Fruit fly (Drosophila melanogaster) whole organism, prepupa: ENCODE measurements around the gene CG43773.

Experiments
- Blimp-1 ChIP-seq: fragments of 200-800 bp; sonication (Bioruptor generic); optimal IDR thresholded peaks from 3 replicates; lab custom pipeline; 2017; ENCODE audit warnings: missing biosample characterization, missing genetic modification characterization, mild to moderate bottlenecking, moderate library complexity, missing genetic modification reagents
- CG10669 ChIP-seq: fragments of 200-800 bp; sonication (Bioruptor generic); optimal IDR thresholded peaks from 3 replicates; lab custom pipeline; 2018; ENCODE audit warnings: missing biosample characterization, mild to moderate bottlenecking, missing genetic modification characterization, moderate library complexity
- CG11294 ChIP-seq: fragments of 200-800 bp; sonication (Bioruptor generic); IDR thresholded peaks from 2 replicates; pipeline ENCODE4 v1.3.6; 2022; ENCODE audit warnings: missing biosample characterization, missing genetic modification characterization
- CG11762 ChIP-seq: fragments of 200-800 bp; sonication (Bioruptor generic); optimal IDR thresholded peaks from 3 replicates; lab custom pipeline; 2016; ENCODE audit warnings: missing biosample characterization, missing genetic modification characterization; ENCODE audit not compliant: insufficient read depth
- CG11902 ChIP-seq: fragments of 200-800 bp; sonication (Bioruptor generic); optimal IDR thresholded peaks from 3 replicates; lab custom pipeline; 2016; ENCODE audit warnings: missing biosample characterization, missing genetic modification characterization
- CG15336 ChIP-seq: fragments of 200-800 bp; sonication (Bioruptor generic); IDR thresholded peaks from 2 replicates; pipeline ENCODE4 v1.3.6; 2022; ENCODE audit warnings: missing biosample characterization, missing genetic modification characterization
- CG1621 ChIP-seq: fragments of 200-800 bp; sonication (Bioruptor generic); optimal IDR thresholded peaks from 3 replicates; lab custom pipeline; 2018; ENCODE audit warnings: missing biosample characterization, mild to moderate bottlenecking, missing genetic modification characterization
- CG3032 ChIP-seq: fragments of 200-800 bp; optimal IDR thresholded peaks from 2 replicates; lab custom pipeline; 2019; ENCODE audit warnings: missing biosample characterization, mild to moderate bottlenecking, missing genetic modification characterization, moderate library complexity
- CG31627 ChIP-seq: fragments of 200-800 bp; sonication (Bioruptor generic); optimal IDR thresholded peaks from 3 replicates; lab custom pipeline; 2016; ENCODE audit warnings: missing biosample characterization, missing genetic modification characterization
- CG32006 ChIP-seq: fragments of 200-800 bp; sonication (Bioruptor generic); optimal IDR thresholded peaks from 3 replicates; lab custom pipeline; 2017; ENCODE audit warnings: missing biosample characterization, mild to moderate bottlenecking, missing genetic modification characterization
- CG34406 ChIP-seq: fragments of 200-800 bp; sonication (Bioruptor generic); optimal IDR thresholded peaks from 3 replicates; lab custom pipeline; 2016; ENCODE audit warnings: missing biosample characterization, missing genetic modification characterization
- CG4318 ChIP-seq: fragments of 200-800 bp; sonication (Bioruptor generic); optimal IDR thresholded peaks from 3 replicates; lab custom pipeline; 2017; ENCODE audit warnings: missing biosample characterization, mild to moderate bottlenecking, missing genetic modification characterization
- CG6163 ChIP-seq: fragments of 200-800 bp; sonication (Bioruptor generic); IDR thresholded peaks from 3 replicates; pipeline ENCODE4 v1.3.6; 2022; ENCODE audit warnings: missing biosample characterization, missing genetic modification characterization
- CG6276 ChIP-seq: fragments of 200-800 bp; sonication (Bioruptor generic); optimal IDR thresholded peaks from 2 replicates; lab custom pipeline; 2017; ENCODE audit warnings: missing biosample characterization, mild to moderate bottlenecking, missing genetic modification characterization
- CG6792 ChIP-seq: fragments of 200-800 bp; sonication (Bioruptor generic); optimal IDR thresholded peaks from 3 replicates; lab custom pipeline; 2016; ENCODE audit warnings: missing biosample characterization, missing genetic modification characterization
- CG6854 ChIP-seq: fragments of 200-800 bp; sonication (Bioruptor generic); optimal IDR thresholded peaks from 2 replicates; lab custom pipeline; 2017; ENCODE audit warnings: missing biosample characterization, mild to moderate bottlenecking, missing genetic modification characterization
- CG7368 ChIP-seq: fragments of 200-800 bp; sonication (Bioruptor generic); optimal IDR thresholded peaks from 3 replicates; lab custom pipeline; 2016; ENCODE audit warnings: missing biosample characterization, missing genetic modification characterization
- CG8119 ChIP-seq: fragments of 200-800 bp; sonication (Bioruptor generic); IDR thresholded peaks from 3 replicates; pipeline ENCODE4 v1.3.6; 2022; ENCODE audit warnings: missing biosample characterization, missing genetic modification characterization
- CG8319 ChIP-seq: fragments of 200-800 bp; sonication (Bioruptor generic); optimal IDR thresholded peaks from 3 replicates; lab custom pipeline; 2016; ENCODE audit warnings: missing biosample characterization, missing genetic modification characterization
- CG8632 ChIP-seq: fragments of 200-800 bp; sonication (Bioruptor generic); optimal IDR thresholded peaks from 3 replicates; lab custom pipeline; 2016; ENCODE audit warnings: missing biosample characterization, missing genetic modification characterization
- CG9139 ChIP-seq: fragments of 200-800 bp; sonication (Bioruptor generic); optimal IDR thresholded peaks from 3 replicates; lab custom pipeline; 2017; ENCODE audit warnings: missing biosample characterization, mild to moderate bottlenecking, missing genetic modification characterization
- Eip78C ChIP-seq: fragments of 200-800 bp; sonication (Bioruptor generic); peaks from one replicate; lab custom pipeline; 2016; ENCODE audit warnings: missing biosample characterization, missing genetic modification characterization
- Eip93F ChIP-seq: fragments of 200-800 bp; sonication (Bioruptor generic); optimal IDR thresholded peaks from 2 replicates; lab custom pipeline; 2016; ENCODE audit warnings: missing biosample characterization, mild to moderate bottlenecking, missing genetic modification characterization
- Ets21C ChIP-seq: fragments of 200-800 bp; sonication (Bioruptor generic); optimal IDR thresholded peaks from 3 replicates; lab custom pipeline; 2016; ENCODE audit warnings: missing biosample characterization, missing genetic modification characterization
- Ets96B ChIP-seq: fragments of 200-800 bp; optimal IDR thresholded peaks from 2 replicates; lab custom pipeline; 2019; ENCODE audit warnings: missing biosample characterization, mild to moderate bottlenecking, missing genetic modification characterization, moderate library complexity
- Hr39 ChIP-seq: fragments of 200-800 bp; sonication (Bioruptor generic); optimal IDR thresholded peaks from 2 replicates; lab custom pipeline; 2016; ENCODE audit warnings: missing biosample characterization, missing genetic modification characterization
- Hr4 ChIP-seq: fragments of 200-800 bp; sonication (Bioruptor generic); optimal IDR thresholded peaks from 3 replicates; lab custom pipeline; 2016; ENCODE audit warnings: missing biosample characterization, missing genetic modification characterization
- Met ChIP-seq: fragments of 200-800 bp; sonication (Bioruptor generic); optimal IDR thresholded peaks from 3 replicates; lab custom pipeline; 2016; ENCODE audit warnings: missing biosample characterization, missing genetic modification characterization
- OdsH ChIP-seq: fragments of 200-800 bp; sonication (Bioruptor generic); optimal IDR thresholded peaks from 3 replicates; lab custom pipeline; 2016; ENCODE audit warnings: missing biosample characterization, missing genetic modification characterization
- Smox ChIP-seq: fragments of 200-800 bp; sonication (Bioruptor generic); optimal IDR thresholded peaks from 3 replicates; lab custom pipeline; 2016; ENCODE audit warnings: missing biosample characterization, missing genetic modification characterization
- Sox102F ChIP-seq: fragments of 200-800 bp; sonication (Bioruptor generic); optimal IDR thresholded peaks from 2 replicates; lab custom pipeline; 2016; ENCODE audit warnings: missing biosample characterization, mild to moderate bottlenecking, missing genetic modification characterization
- achi ChIP-seq: fragments of 200-800 bp; sonication (Bioruptor generic); optimal IDR thresholded peaks from 3 replicates; lab custom pipeline; 2016; ENCODE audit warnings: missing biosample characterization, missing genetic modification characterization
- acj6 ChIP-seq: fragments of 200-800 bp; sonication (Bioruptor generic); optimal IDR thresholded peaks from 3 replicates; lab custom pipeline; 2016; ENCODE audit warnings: missing biosample characterization, missing genetic modification characterization
- cyc ChIP-seq: fragments of 200-800 bp; sonication (Bioruptor generic); optimal IDR thresholded peaks from 3 replicates; lab custom pipeline; 2016; ENCODE audit warnings: missing biosample characterization, missing genetic modification characterization
- dac ChIP-seq: fragments of 200-800 bp; sonication (Bioruptor generic); optimal IDR thresholded peaks from 2 replicates; lab custom pipeline; 2017; ENCODE audit warnings: missing biosample characterization, mild to moderate bottlenecking, missing genetic modification characterization
- dsx ChIP-seq: fragments of 200-800 bp; optimal IDR thresholded peaks from 3 replicates; lab custom pipeline; 2019; ENCODE audit warnings: missing biosample characterization, mild to moderate bottlenecking, missing genetic modification characterization, moderate library complexity; ENCODE audit not compliant: poor library complexity, severe bottlenecking
- eg ChIP-seq: fragments of 200-800 bp; sonication (Bioruptor generic); IDR thresholded peaks from 3 replicates; pipeline ENCODE4 v1.3.6; 2022; ENCODE audit warnings: missing biosample characterization, missing genetic modification characterization
- esn ChIP-seq: fragments of 200-800 bp; sonication (Bioruptor generic); optimal IDR thresholded peaks from 2 replicates; lab custom pipeline; 2016; ENCODE audit warnings: missing biosample characterization, mild to moderate bottlenecking, missing genetic modification characterization, moderate library complexity
- fd85E ChIP-seq: fragments of 200-800 bp; sonication (Bioruptor generic); optimal IDR thresholded peaks from 3 replicates; lab custom pipeline; 2016; ENCODE audit warnings: missing biosample characterization, missing genetic modification characterization
- fkh ChIP-seq: fragments of 200-800 bp; sonication (Bioruptor generic); optimal IDR thresholded peaks from 3 replicates; lab custom pipeline; 2017; ENCODE audit warnings: missing biosample characterization, mild to moderate bottlenecking, missing genetic modification characterization, moderate library complexity
- pdm3 ChIP-seq: fragments of 200-800 bp; sonication (Bioruptor generic); optimal IDR thresholded peaks from 3 replicates; lab custom pipeline; 2016; ENCODE audit warnings: missing biosample characterization, missing genetic modification characterization
- salr ChIP-seq, 2 experiments: fragments of 200-800 bp; sonication (Bioruptor generic); optimal IDR thresholded peaks; 3 replicates each; lab custom pipeline; 2016 to 2018; ENCODE audit warnings: missing biosample characterization in 2 of 2, missing genetic modification characterization in 2 of 2, mild to moderate bottlenecking in 1 of 2
- ss ChIP-seq, 2 experiments: fragments of 200-800 bp; sonication (Bioruptor generic); optimal IDR thresholded peaks; 2 replicates in 1 of 2; 3 replicates in 1 of 2; lab custom pipeline; 2017 to 2018; ENCODE audit warnings: mild to moderate bottlenecking in 2 of 2, missing biosample characterization in 2 of 2, missing genetic modification characterization in 2 of 2, moderate library complexity in 1 of 2
- svp ChIP-seq: fragments of 200-800 bp; sonication (Bioruptor generic); peaks from one replicate; lab custom pipeline; 2016; ENCODE audit warnings: missing biosample characterization, missing genetic modification characterization
- topi ChIP-seq: fragments of 200-800 bp; sonication (Bioruptor generic); optimal IDR thresholded peaks from 3 replicates; lab custom pipeline; 2016; ENCODE audit warnings: missing biosample characterization, missing genetic modification characterization
- vri ChIP-seq: fragments of 200-800 bp; sonication (Bioruptor generic); optimal IDR thresholded peaks from 3 replicates; lab custom pipeline; 2016; ENCODE audit warnings: missing biosample characterization, mild to moderate bottlenecking, missing genetic modification characterization

The CG43773 gene

dm6 chr2L:4023312-4023926 is 15.9 kb downstream of the CG43773 start:
- TF ChIP-seq Blimp-1 (GFP tag; lab: Kevin White, UChicago) (no peak), svp (peak; percentile 64), vri (GFP tag; lab: Kevin White, UChicago) (no peak), ss (GFP tag; optimal IDR thresholded peaks at IDR 0.05; lab: Kevin White, UChicago) (peak in 1 of 2 experiments; percentile 18), Ets96B (tag; lab: Kevin White, UChicago) (no peak), CG7368 (no peak), CG6854 (GFP tag; lab: Kevin White, UChicago) (no peak)
- TF ChIP-seq, all 60 proteins: peak for 2

- no peak for TF ChIP-seq vri (GFP tag; lab: Kevin White, UChicago)
- TF ChIP-seq eg (GFP tag; lab: Robert Waterston, UW): no peak; the same call in 2 of the 3 replicates
- TF ChIP-seq Hr39 (GFP tag; lab: Kevin White, UChicago): no peak
- no peak for TF ChIP-seq Ets21C (GFP tag; lab: Kevin White, UChicago)
- TF ChIP-seq Eip93F (GFP tag; lab: Kevin White, UChicago): no peak
- TF ChIP-seq salr (GFP tag; optimal IDR thresholded peaks at IDR 0.05; lab: Kevin White, UChicago): no peak
- TF ChIP-seq CG15336 (GFP tag; lab: Robert Waterston, UW): no peak; the same call in 1 of the 2 replicates
- TF ChIP-seq CG6276 (GFP tag; lab: Kevin White, UChicago): no peak
- TF ChIP-seq cyc (GFP tag; lab: Kevin White, UChicago): no peak
- no peak for TF ChIP-seq CG11902 (GFP tag; lab: Kevin White, UChicago)
- no peak for TF ChIP-seq CG3032
- peak; percentile 0 for TF ChIP-seq dsx (GFP tag; lab: Kevin White, UChicago)
- TF ChIP-seq Sox102F: peak; percentile 3
- TF ChIP-seq fkh (GFP tag; lab: Kevin White, UChicago): no peak
- TF ChIP-seq Eip78C (GFP tag; lab: Kevin White, UChicago): peak; percentile 59
- no peak for TF ChIP-seq CG11762 (GFP tag; lab: Kevin White, UChicago)
- no peak for TF ChIP-seq CG7368
- no peak for TF ChIP-seq OdsH (GFP tag; lab: Kevin White, UChicago)
- peak; percentile 64 for TF ChIP-seq svp
- no peak for TF ChIP-seq CG6163
- no peak for TF ChIP-seq CG10669 (GFP tag; lab: Kevin White, UChicago)
- peak; percentile 13 for TF ChIP-seq topi (GFP tag; lab: Kevin White, UChicago)
- TF ChIP-seq Met: peak; percentile 4
- peak; percentile 27 for TF ChIP-seq CG32006 (GFP tag; lab: Kevin White, UChicago)
- peak; percentile 25 for TF ChIP-seq esn (GFP tag; lab: Kevin White, UChicago)
- no peak for TF ChIP-seq CG1621 (tag; lab: Kevin White, UChicago)
- no peak for TF ChIP-seq CG8632 (GFP tag; lab: Kevin White, UChicago)
- no peak for TF ChIP-seq CG6792 (GFP tag; lab: Kevin White, UChicago)
- peak; percentile 0 for TF ChIP-seq Hr4 (GFP tag; lab: Kevin White, UChicago)
- TF ChIP-seq Smox (GFP tag; lab: Kevin White, UChicago): no peak
- peak; percentile 36; the same call in 1 of the 3 replicates for TF ChIP-seq CG8119
- no peak for TF ChIP-seq CG31627 (GFP tag; lab: Kevin White, UChicago)
Measured at dm6 chr2L:4025077-4025476, 17.6 kb downstream of the CG43773 start.

dm6 chr2L:4028026-4028425 is 20.5 kb downstream of the CG43773 start:
- TF ChIP-seq Hr39 (GFP tag; lab: Kevin White, UChicago): peak; percentile 6
- peak; percentile 34 for TF ChIP-seq acj6 (GFP tag; lab: Kevin White, UChicago)
- peak; percentile 2 for TF ChIP-seq Met
- no peak for TF ChIP-seq CG9139 (GFP tag; lab: Kevin White, UChicago)
- TF ChIP-seq CG8632 (GFP tag; lab: Kevin White, UChicago): no peak
- TF ChIP-seq dac (GFP tag; lab: Kevin White, UChicago): no peak
- peak; percentile 61; the same call in 2 of the 3 replicates for TF ChIP-seq CG8119
- no peak for TF ChIP-seq fkh (GFP tag; lab: Kevin White, UChicago)
- peak; percentile 36 for TF ChIP-seq CG3032
- TF ChIP-seq CG6163: peak; percentile 78
- peak; percentile 5 for TF ChIP-seq topi (GFP tag; lab: Kevin White, UChicago)
- TF ChIP-seq CG8319 (GFP tag; lab: Kevin White, UChicago): no peak
- TF ChIP-seq CG11294 (GFP tag; lab: Robert Waterston, UW): no peak
- TF ChIP-seq OdsH (GFP tag; lab: Kevin White, UChicago): peak; percentile 18
- TF ChIP-seq CG4318 (GFP tag; lab: Kevin White, UChicago): no peak
- no peak for TF ChIP-seq fd85E (GFP tag; lab: Kevin White, UChicago)
- TF ChIP-seq CG6276 (GFP tag; lab: Kevin White, UChicago): no peak
- peak; percentile 11 for TF ChIP-seq CG34406 (GFP tag; lab: Kevin White, UChicago)
- TF ChIP-seq CG15336 (GFP tag; lab: Robert Waterston, UW): peak; percentile 69
- TF ChIP-seq CG6854 (GFP tag; lab: Kevin White, UChicago): no peak
- no peak for TF ChIP-seq pdm3 (GFP tag; lab: Kevin White, UChicago)
- peak; percentile 50 for TF ChIP-seq achi (GFP tag; lab: Kevin White, UChicago)
- TF ChIP-seq CG7368: no peak
